Worm (Caenorhabditis elegans) whole organism, early embryonic: ENCODE data around the gene cln-3.1.

Experiments used
- B0310.2 ChIP-seq: sonication (generic microtip); optimal IDR thresholded peaks from 2 replicates; lab custom pipeline; 2016; ENCODE audit warnings: mild to moderate bottlenecking, missing genetic modification characterization, missing compliant biosample characterization
- ama-1 ChIP-seq: fragments of 150-350 bp; optimal IDR thresholded peaks from 2 replicates; lab custom pipeline; 2014
- ceh-13 ChIP-seq: fragments of 200-800 bp; sonication (Bioruptor generic); optimal IDR thresholded peaks from 2 replicates; lab custom pipeline; 2018; ENCODE audit warnings: mild to moderate bottlenecking, missing genetic modification characterization, missing compliant biosample characterization
- ceh-36 ChIP-seq: sonication (generic microtip); optimal IDR thresholded peaks from 2 replicates; lab custom pipeline; 2016; ENCODE audit warnings: missing genetic modification characterization, inconsistent platforms, missing compliant biosample characterization
- ets-7 ChIP-seq: sonication (generic microtip); optimal IDR thresholded peaks from 2 replicates; lab custom pipeline; 2016; ENCODE audit warnings: missing genotype, missing genetic modification characterization, missing compliant biosample characterization

- TF ChIP-seq ceh-13 (GFP tag; lab: Kevin White, UChicago) (no peak), ama-1 (lab: Kevin White, UChicago) (no peak), ceh-36 (tag; lab: Kevin White, UChicago) (no peak), ets-7 (tag; lab: Kevin White, UChicago) (no peak), B0310.2 (tag; lab: Kevin White, UChicago) (no peak)
Observed at ce11 chrV:11258896-11259295, 6.6 kb downstream of the cln-3.1 start, which contains the start of gene lgc-36.
